Worm (Caenorhabditis elegans) whole organism, mixed stage, embryonic: Measurements from ENCODE around the gene C06E4.2.
"Not testable (repeated sequence)": the region's sequence is repeated elsewhere in the genome, so short reads cannot be mapped to it uniquely, and the experiment has no call there.

Experiments used
- M03D4.4 ChIP-seq: sonication (generic microtip); optimal IDR thresholded peaks from 2 replicates; lab custom pipeline; 2017; ENCODE audit warnings: mild to moderate bottlenecking, missing genetic modification characterization, missing compliant biosample characterization
- ham-2 ChIP-seq: fragments of 200-800 bp; sonication (Bioruptor generic); optimal IDR thresholded peaks from 2 replicates; lab custom pipeline; 2018; ENCODE audit warnings: mild to moderate bottlenecking, missing genetic modification characterization, missing compliant biosample characterization
- hlh-1 ChIP-seq: fragments of 150-350 bp; optimal IDR thresholded peaks from 2 replicates; lab custom pipeline; 2014; ENCODE audit warnings: missing biosample characterization, missing genetic modification reagents, missing genetic modification characterization
- lsy-2 ChIP-seq: fragments of 150-350 bp; optimal IDR thresholded peaks from 2 replicates; lab custom pipeline; 2014; ENCODE audit warnings: missing biosample characterization, missing genetic modification characterization
- mep-1 ChIP-seq: fragments of 150-350 bp; optimal IDR thresholded peaks from 2 replicates; lab custom pipeline; 2017; ENCODE audit warnings: missing biosample characterization, missing genetic modification reagents, missing genetic modification characterization, inconsistent platforms
- nhr-237 ChIP-seq: fragments of 150-350 bp; optimal IDR thresholded peaks from 2 replicates; lab custom pipeline; 2014; ENCODE audit warnings: missing biosample characterization, missing genetic modification characterization
- unc-39 ChIP-seq: fragments of 150-350 bp; optimal IDR thresholded peaks from 2 replicates; lab custom pipeline; 2014; ENCODE audit warnings: missing biosample characterization, missing genetic modification characterization
- unc-62 ChIP-seq: fragments of 150-350 bp; optimal IDR thresholded peaks from 2 replicates; lab custom pipeline; 2014; ENCODE audit warnings: missing biosample characterization, missing genetic modification reagents, missing genetic modification characterization

ce11 chrIV:7254690-7255089 lies 22.1 kb upstream of the C06E4.2 start, which contains the start of gene C06E4.5:
- TF ChIP-seq mep-1 (tag; lab: Kevin White, UChicago); M03D4.4 (tag; lab: Kevin White, UChicago); nhr-237 (tag; lab: Kevin White, UChicago); hlh-1 (tag; lab: Kevin White, UChicago); unc-62 (GFP tag; lab: Kevin White, UChicago); lsy-2 (tag; lab: Kevin White, UChicago); ham-2; unc-39 (tag; lab: Kevin White, UChicago): not testable (repeated sequence)
